Fruit fly (Drosophila melanogaster) whole organism, embryonic: ENCODE results near the gene kek6.
A peak's percentile ranks its signal among the peaks of the same experiment; 100 is the strongest.

ENCODE experiments used
- Ada2b ChIP-seq: fragments of 200-800 bp; sonication (Bioruptor generic); IDR thresholded peaks from 2 replicates; pipeline ENCODE4 v1.3.6; 2022; ENCODE audit warnings: missing biosample characterization, missing genetic modification characterization
- BEAF-32 ChIP-seq: fragments of 200-800 bp; sonication (Bioruptor generic); optimal IDR thresholded peaks from 3 replicates; lab custom pipeline; 2017; ENCODE audit warnings: missing biosample characterization, missing genetic modification characterization, mild to moderate bottlenecking, moderate library complexity, missing genetic modification reagents
- CG10274 ChIP-seq: fragments of 200-800 bp; sonication (Bioruptor generic); optimal IDR thresholded peaks from 3 replicates; lab custom pipeline; 2017; ENCODE audit warnings: missing biosample characterization, mild to moderate bottlenecking, missing genetic modification characterization
- CG10366 ChIP-seq: fragments of 200-800 bp; sonication (Bioruptor generic); IDR thresholded peaks from 2 replicates; pipeline ENCODE4 v1.3.6; 2022; ENCODE audit warnings: missing biosample characterization, missing genetic modification characterization
- CG11504 ChIP-seq: fragments of 200-800 bp; sonication (Bioruptor generic); optimal IDR thresholded peaks from 3 replicates; lab custom pipeline; 2019; ENCODE audit warnings: missing biosample characterization, mild to moderate bottlenecking, missing genetic modification characterization, moderate library complexity
- CG11696 ChIP-seq: fragments of 200-800 bp; sonication (Bioruptor generic); IDR thresholded peaks from 2 replicates; pipeline ENCODE4 v1.3.6; 2022; ENCODE audit warnings: missing biosample characterization, missing genetic modification characterization
- CG11723 ChIP-seq: fragments of 200-800 bp; sonication (Bioruptor generic); optimal IDR thresholded peaks from 2 replicates; lab custom pipeline; 2017; ENCODE audit warnings: missing biosample characterization, mild to moderate bottlenecking, missing genetic modification characterization
- CG12769 ChIP-seq: fragments of 200-800 bp; sonication (Bioruptor generic); optimal IDR thresholded peaks from 2 replicates; lab custom pipeline; 2019; ENCODE audit warnings: missing biosample characterization, mild to moderate bottlenecking, missing genetic modification characterization, moderate library complexity
- CG13624 ChIP-seq: fragments of 200-800 bp; sonication (Bioruptor generic); optimal IDR thresholded peaks from 2 replicates; lab custom pipeline; 2016; ENCODE audit warnings: missing biosample characterization, missing genetic modification characterization
- CG15514 ChIP-seq: fragments of 200-800 bp; sonication (Bioruptor generic); optimal IDR thresholded peaks from 3 replicates; lab custom pipeline; 2017; ENCODE audit warnings: missing biosample characterization, missing genetic modification characterization, mild to moderate bottlenecking, moderate library complexity, missing genetic modification reagents
- CG17328 ChIP-seq: fragments of 200-800 bp; sonication (Bioruptor generic); IDR thresholded peaks from 2 replicates; pipeline ENCODE4 v1.3.6; 2022; ENCODE audit warnings: missing biosample characterization, missing genetic modification characterization
- CG17829 ChIP-seq: fragments of 200-800 bp; optimal IDR thresholded peaks from 2 replicates; lab custom pipeline; 2019; ENCODE audit warnings: missing biosample characterization, mild to moderate bottlenecking, missing genetic modification characterization, moderate library complexity
- CG2116 ChIP-seq: fragments of 200-800 bp; sonication (Bioruptor generic); optimal IDR thresholded peaks from 3 replicates; lab custom pipeline; 2018; ENCODE audit warnings: missing biosample characterization, mild to moderate bottlenecking, missing genetic modification characterization
- CG2120 ChIP-seq: fragments of 200-800 bp; sonication (Bioruptor generic); optimal IDR thresholded peaks from 3 replicates; lab custom pipeline; 2016; ENCODE audit warnings: missing biosample characterization, missing genetic modification characterization
- CG2678 ChIP-seq: fragments of 200-800 bp; sonication (Bioruptor generic); optimal IDR thresholded peaks from 3 replicates; lab custom pipeline; 2019; ENCODE audit warnings: missing biosample characterization, mild to moderate bottlenecking, missing genetic modification characterization, moderate library complexity
- CG30403 ChIP-seq: fragments of 200-800 bp; sonication (Bioruptor generic); optimal IDR thresholded peaks from 3 replicates; lab custom pipeline; 2016; ENCODE audit warnings: missing biosample characterization, missing genetic modification characterization
- CG3065 ChIP-seq: fragments of 200-800 bp; sonication (Bioruptor generic); optimal IDR thresholded peaks from 2 replicates; lab custom pipeline; 2016; ENCODE audit warnings: missing biosample characterization, missing genetic modification characterization
- CG32767 ChIP-seq: fragments of 200-800 bp; sonication (Bioruptor generic); IDR thresholded peaks from 2 replicates; pipeline ENCODE4 v1.3.6; 2022; ENCODE audit warnings: missing biosample characterization, missing genetic modification characterization
- CG7556 ChIP-seq: fragments of 200-800 bp; sonication (Bioruptor generic); optimal IDR thresholded peaks from 2 replicates; lab custom pipeline; 2017; ENCODE audit warnings: missing biosample characterization, mild to moderate bottlenecking, missing genetic modification characterization
- CG7745 ChIP-seq: fragments of 200-800 bp; sonication (Bioruptor generic); optimal IDR thresholded peaks from 2 replicates; lab custom pipeline; 2018; ENCODE audit warnings: missing biosample characterization, mild to moderate bottlenecking, missing genetic modification characterization, moderate library complexity
- CG7839 ChIP-seq: fragments of 200-800 bp; sonication (Bioruptor generic); optimal IDR thresholded peaks from 3 replicates; lab custom pipeline; 2018; ENCODE audit warnings: missing biosample characterization, mild to moderate bottlenecking, missing genetic modification characterization, moderate library complexity
- CG8290 ChIP-seq, 3 experiments: fragments of 200-800 bp; sonication (Bioruptor generic); optimal IDR thresholded peaks; 2 replicates each; lab custom pipeline; 2016 to 2019; ENCODE audit warnings: missing biosample characterization in 3 of 3, missing genetic modification characterization in 3 of 3, mild to moderate bottlenecking in 2 of 3, moderate library complexity in 1 of 3
- Fer1 ChIP-seq: fragments of 200-800 bp; sonication (Bioruptor generic); optimal IDR thresholded peaks from 2 replicates; lab custom pipeline; 2017; ENCODE audit warnings: missing biosample characterization, mild to moderate bottlenecking, missing genetic modification characterization
- GATAe ChIP-seq: fragments of 200-800 bp; sonication (Bioruptor generic); conservative IDR thresholded peaks from 2 replicates; pipeline ENCODE4 v1.3.6; 2022; ENCODE audit warnings: missing biosample characterization, missing genetic modification characterization
- H2.0 ChIP-seq: fragments of 200-800 bp; sonication (Bioruptor generic); IDR thresholded peaks from 2 replicates; pipeline ENCODE4 v1.3.6; 2022; ENCODE audit warnings: missing biosample characterization, missing genetic modification characterization
- Hr51 ChIP-seq, 2 experiments: fragments of 200-800 bp; sonication (Bioruptor generic); optimal IDR thresholded peaks; 2 replicates in 1 of 2; 3 replicates in 1 of 2; lab custom pipeline; 2016 to 2018; ENCODE audit warnings: missing biosample characterization in 2 of 2, missing genetic modification characterization in 2 of 2, mild to moderate bottlenecking in 1 of 2, moderate library complexity in 1 of 2
- Med ChIP-seq: fragments of 200-800 bp; sonication (Bioruptor generic); peaks from one replicate; lab custom pipeline; 2016; ENCODE audit warnings: missing biosample characterization, missing genetic modification characterization, mild to moderate bottlenecking, inconsistent platforms, moderate library complexity
- Neu2 ChIP-seq: fragments of 200-800 bp; sonication (Bioruptor generic); optimal IDR thresholded peaks from 3 replicates; lab custom pipeline; 2016; ENCODE audit warnings: missing biosample characterization, missing genetic modification characterization, borderline replicate concordance
- Nf-YB ChIP-seq: fragments of 200-800 bp; sonication (Bioruptor generic); optimal IDR thresholded peaks from 3 replicates; lab custom pipeline; 2019; ENCODE audit warnings: missing biosample characterization, mild to moderate bottlenecking, missing genetic modification characterization, moderate library complexity
- Optix ChIP-seq: fragments of 200-800 bp; sonication (Bioruptor generic); IDR thresholded peaks from 3 replicates; pipeline ENCODE4 v1.3.6; 2022; ENCODE audit warnings: missing biosample characterization, missing genetic modification characterization
- Side ChIP-seq: fragments of 200-800 bp; sonication (Bioruptor generic); optimal IDR thresholded peaks from 2 replicates; lab custom pipeline; 2016; ENCODE audit warnings: missing biosample characterization, missing genetic modification characterization
- Six4 ChIP-seq: fragments of 200-800 bp; sonication (Bioruptor generic); optimal IDR thresholded peaks from 2 replicates; lab custom pipeline; 2016; ENCODE audit warnings: missing biosample characterization, missing genetic modification characterization
- Ssrp ChIP-seq: fragments of 200-800 bp; sonication (Bioruptor generic); optimal IDR thresholded peaks from 2 replicates; lab custom pipeline; 2018; ENCODE audit warnings: missing biosample characterization, mild to moderate bottlenecking, missing genetic modification characterization, moderate library complexity
- bsh ChIP-seq, 2 experiments: fragments of 200-800 bp; sonication (Bioruptor generic); optimal IDR thresholded peaks; 2 replicates each; lab custom pipeline; 2017 to 2018; ENCODE audit warnings: mild to moderate bottlenecking in 2 of 2, missing biosample characterization in 2 of 2, missing genetic modification characterization in 2 of 2, moderate library complexity in 1 of 2
- cad ChIP-seq: fragments of >200 bp; optimal IDR thresholded peaks from 2 replicates; lab custom pipeline; 2017; ENCODE audit warnings: missing biosample characterization, missing genetic modification characterization
- dmrt11E ChIP-seq: fragments of 200-800 bp; sonication (Bioruptor generic); optimal IDR thresholded peaks from 3 replicates; lab custom pipeline; 2018; ENCODE audit warnings: missing biosample characterization, mild to moderate bottlenecking, missing genetic modification characterization, moderate library complexity
- fd96Cb ChIP-seq: fragments of 200-800 bp; sonication (Bioruptor generic); optimal IDR thresholded peaks from 2 replicates; lab custom pipeline; 2018; ENCODE audit warnings: missing biosample characterization, mild to moderate bottlenecking, missing genetic modification characterization, moderate library complexity
- gem ChIP-seq: fragments of 200-800 bp; sonication (Bioruptor generic); optimal IDR thresholded peaks from 2 replicates; lab custom pipeline; 2019; ENCODE audit warnings: missing biosample characterization, mild to moderate bottlenecking, missing genetic modification characterization, moderate library complexity
- grau ChIP-seq: fragments of 200-800 bp; optimal IDR thresholded peaks from 3 replicates; lab custom pipeline; 2019; ENCODE audit warnings: missing biosample characterization, mild to moderate bottlenecking, missing genetic modification characterization, moderate library complexity
- jumu ChIP-seq: fragments of 200-800 bp; sonication (Bioruptor generic); optimal IDR thresholded peaks from 3 replicates; lab custom pipeline; 2016; ENCODE audit warnings: missing biosample characterization, missing genetic modification characterization
- ken ChIP-seq: fragments of 200-800 bp; sonication (Bioruptor generic); IDR thresholded peaks from 3 replicates; pipeline ENCODE4 v1.3.6; 2022; ENCODE audit warnings: missing biosample characterization, missing genetic modification characterization
- lab ChIP-seq: fragments of 200-800 bp; sonication (Bioruptor generic); optimal IDR thresholded peaks from 3 replicates; lab custom pipeline; 2017; ENCODE audit warnings: missing biosample characterization, missing genetic modification characterization, mild to moderate bottlenecking, moderate library complexity, missing genetic modification reagents
- phol ChIP-seq: fragments of 200-800 bp; sonication (Bioruptor generic); optimal IDR thresholded peaks from 3 replicates; lab custom pipeline; 2018; ENCODE audit warnings: missing biosample characterization, mild to moderate bottlenecking, missing genetic modification characterization, moderate library complexity
- pnt ChIP-seq: fragments of 200-800 bp; sonication (Bioruptor generic); optimal IDR thresholded peaks from 3 replicates; lab custom pipeline; 2016; ENCODE audit warnings: missing biosample characterization, missing genetic modification characterization
- row ChIP-seq: fragments of 200-800 bp; sonication (Bioruptor generic); IDR thresholded peaks from 3 replicates; pipeline ENCODE4 v1.3.6; 2022; ENCODE audit warnings: missing biosample characterization, missing genetic modification characterization
- sd ChIP-seq: fragments of 200-800 bp; sonication (Bioruptor generic); optimal IDR thresholded peaks from 3 replicates; lab custom pipeline; 2018; ENCODE audit warnings: missing biosample characterization, mild to moderate bottlenecking, missing genetic modification characterization, moderate library complexity
- tin ChIP-seq: fragments of 200-800 bp; sonication (Bioruptor generic); optimal IDR thresholded peaks from 3 replicates; lab custom pipeline; 2016; ENCODE audit warnings: missing biosample characterization, missing genetic modification characterization
- unpg ChIP-seq: fragments of 200-800 bp; sonication (Bioruptor generic); optimal IDR thresholded peaks from 3 replicates; lab custom pipeline; 2018; ENCODE audit warnings: missing biosample characterization, mild to moderate bottlenecking, missing genetic modification characterization, moderate library complexity
- zfh1 ChIP-seq: fragments of 200-800 bp; sonication (Bioruptor generic); IDR thresholded peaks from 3 replicates; pipeline ENCODE4 v1.3.6; 2022; ENCODE audit warnings: missing biosample characterization, missing genetic modification characterization

The kek6 gene

dm6 chr3R:31632316-31632715 lies 10.4 kb downstream of the kek6 start (continued):
- TF ChIP-seq GATAe (GFP tag; lab: Robert Waterston, UW) (no peak), CG2120 (peak; percentile 22), CG30403 (GFP tag; lab: Kevin White, UChicago) (peak; percentile 16), grau (tag; lab: Kevin White, UChicago) (peak; percentile 13), Ssrp (peak; percentile 8), zfh1 (GFP tag; lab: Robert Waterston, UW) (no peak), bsh (GFP tag; optimal IDR thresholded peaks at IDR 0.05; lab: Kevin White, UChicago) (peak in 1 of 2 experiments; percentile 39), Side (GFP tag; lab: Kevin White, UChicago) (no peak), CG11723 (GFP tag; lab: Kevin White, UChicago) (no peak), jumu (GFP tag; lab: Kevin White, UChicago) (no peak), fd96Cb (peak; percentile 14), Optix (0 out of 3 replicates have a peak, but pooled peaks have one; percentile 6), sd (tag; lab: Kevin White, UChicago) (no peak), pnt (GFP tag; lab: Kevin White, UChicago) (no peak), CG12769 (tag; lab: Kevin White, UChicago) (no peak), CG15514 (GFP tag; lab: Kevin White, UChicago) (peak; percentile 1), Six4 (GFP tag; lab: Kevin White, UChicago) (no peak), CG17829 (tag; lab: Kevin White, UChicago) (no peak), unpg (GFP tag; lab: Kevin White, UChicago) (peak; percentile 27), CG17328 (GFP tag; lab: Robert Waterston, UW) (0 out of 2 replicates have a peak, but pooled peaks have one; percentile 25), CG13624 (GFP tag; lab: Kevin White, UChicago) (no peak), tin (GFP tag; lab: Kevin White, UChicago) (peak; percentile 5), dmrt11E (tag; lab: Kevin White, UChicago) (no peak), cad (GFP tag; lab: Kevin White, UChicago) (no peak), CG7839 (tag; lab: Kevin White, UChicago) (peak; percentile 19), Nf-YB (no peak), BEAF-32 (GFP tag; lab: Kevin White, UChicago) (no peak), CG3065 (GFP tag; lab: Kevin White, UChicago) (no peak), Neu2 (GFP tag; lab: Kevin White, UChicago) (no peak), lab (peak; percentile 47), CG10274 (GFP tag; lab: Kevin White, UChicago) (no peak), Med (GFP tag; lab: Kevin White, UChicago) (peak; percentile 86), CG11696 (GFP tag; lab: Robert Waterston, UW) (no peak), Hr51 (GFP tag; optimal IDR thresholded peaks at IDR 0.05; lab: Kevin White, UChicago) (peak in 1 of 2 experiments; percentile 29), CG11504 (tag; lab: Kevin White, UChicago) (peak; percentile 37), gem (tag; lab: Kevin White, UChicago) (peak; percentile 55), CG2116 (no peak), CG32767 (no peak), CG7745 (no peak), Ada2b (GFP tag; lab: Robert Waterston, UW) (0 out of 2 replicates have a peak, but pooled peaks have one; percentile 15), Fer1 (GFP tag; lab: Kevin White, UChicago) (no peak), CG8290 (GFP tag; optimal IDR thresholded peaks at IDR 0.05; lab: Kevin White, UChicago) (no peak), CG8290 (tag; optimal IDR thresholded peaks at IDR 0.05; lab: Kevin White, UChicago) (peak in 1 of 2 experiments; percentile 46), CG10366 (peak; percentile 14; the same call in 1 of the 2 replicates), CG2678 (tag; lab: Kevin White, UChicago) (peak; percentile 5), H2.0 (GFP tag; lab: Robert Waterston, UW) (no peak), CG7556 (GFP tag; lab: Kevin White, UChicago) (peak; percentile 9), ken (GFP tag; lab: Robert Waterston, UW) (0 out of 3 replicates have a peak, but pooled peaks have one; percentile 20), phol (peak; percentile 29), row (peak; percentile 24; the same call in 2 of the 3 replicates)
